Worm (Caenorhabditis elegans): ENCODE measurements around the gene nspb-12.

nspb-12 gene

ce11 chrIII:5553098-5553497 lies 15.5 kb downstream of the nspb-12 start (continued):
- TF ChIP-seq mdt-29 (GFP tag; IDR thresholded peaks at IDR 0.05): peak; percentile 80; the same call in 1 of the 2 replicates
- no peak for TF ChIP-seq T20F7.1 (GFP tag; optimal IDR thresholded peaks at IDR 0.05)
- TF ChIP-seq T26A8.4 (GFP tag; IDR thresholded peaks at IDR 0.05): no peak; the same call in 1 of the 2 replicates
- no peak for TF ChIP-seq madf-9 (GFP tag; conservative IDR thresholded peaks at IDR 0.05)
- TF ChIP-seq unc-39 (tag; optimal IDR thresholded peaks at IDR 0.05): no peak
- TF ChIP-seq F26F4.8 (GFP tag; conservative IDR thresholded peaks at IDR 0.05): no peak
- peak in 1 of 2 experiments; percentile 29 for TF ChIP-seq lsy-2 (tag; optimal IDR thresholded peaks at IDR 0.05)
- TF ChIP-seq D1046.2 (GFP tag; IDR thresholded peaks at IDR 0.05): no peak
- no peak for TF ChIP-seq vab-7 (GFP tag; IDR thresholded peaks at IDR 0.05)
- TF ChIP-seq ceh-20 (GFP tag; IDR thresholded peaks at IDR 0.05): peak; percentile 31; the same call in 1 of the 2 replicates
- TF ChIP-seq nhr-48 (tag; optimal IDR thresholded peaks at IDR 0.05): peak; percentile 27
- no peak for TF ChIP-seq lin-15B (tag; optimal IDR thresholded peaks at IDR 0.05)
- 0 out of 2 replicates have a peak, but pooled peaks have one; percentile 13 for TF ChIP-seq nhr-42 (GFP tag; IDR thresholded peaks at IDR 0.05)
- no peak for TF ChIP-seq egl-43 (GFP tag; IDR thresholded peaks at IDR 0.05)
- no peak for TF ChIP-seq arid-1 (GFP tag; conservative IDR thresholded peaks at IDR 0.05)
- TF ChIP-seq aha-1 (tag): no peak
- TF ChIP-seq daf-8 (GFP tag; IDR thresholded peaks at IDR 0.05): no peak
- no peak for TF ChIP-seq nhr-111 (GFP tag; optimal IDR thresholded peaks at IDR 0.05)
- TF ChIP-seq hmg-1.1 (GFP tag; IDR thresholded peaks at IDR 0.05): no peak
- peak in 1 of 2 experiments; percentile 5 for TF ChIP-seq mdl-1 (tag; optimal IDR thresholded peaks at IDR 0.05)
- no peak for TF ChIP-seq nhr-41 (GFP tag; IDR thresholded peaks at IDR 0.05)
- TF ChIP-seq egl-27 (tag; optimal IDR thresholded peaks at IDR 0.05): no peak
- no peak for TF ChIP-seq ZK546.5 (tag; optimal IDR thresholded peaks at IDR 0.05)
- peak; percentile 44 for TF ChIP-seq hlh-30 (tag; optimal IDR thresholded peaks at IDR 0.05; ENCODE audit: insufficient read depth)
- no peak for TF ChIP-seq nhr-76 (tag; optimal IDR thresholded peaks at IDR 0.05)
- TF ChIP-seq ces-1 (GFP tag; optimal IDR thresholded peaks at IDR 0.05): no peak
- TF ChIP-seq aly-2 (tag; optimal IDR thresholded peaks at IDR 0.05): no peak
- TF ChIP-seq dve-1 (tag; optimal IDR thresholded peaks at IDR 0.05; ENCODE audit: insufficient read depth): peak; percentile 93
- TF ChIP-seq skn-1 (tag; optimal IDR thresholded peaks at IDR 0.05): no peak
- peak; percentile 89 for TF ChIP-seq dmd-6 (GFP tag; IDR thresholded peaks at IDR 0.05)
- peak; percentile 71; the same call in 1 of the 2 replicates for TF ChIP-seq lin-1 (GFP tag; IDR thresholded peaks at IDR 0.05)
- TF ChIP-seq sdz-12 (GFP tag; optimal IDR thresholded peaks at IDR 0.05): no peak
- TF ChIP-seq php-3 (GFP tag; IDR thresholded peaks at IDR 0.05): peak; percentile 84
- no peak for TF ChIP-seq nhr-6 (tag; optimal IDR thresholded peaks at IDR 0.05)
- no peak for TF ChIP-seq ceh-82 (tag; optimal IDR thresholded peaks at IDR 0.05)
- no peak for TF ChIP-seq F37D6.2 (tag; optimal IDR thresholded peaks at IDR 0.05)
- no peak for TF ChIP-seq R02D3.7 (tag; optimal IDR thresholded peaks at IDR 0.05)
- no peak for TF ChIP-seq ama-1 (optimal IDR thresholded peaks at IDR 0.05)
- peak; percentile 77 for TF ChIP-seq hlh-11 (tag; optimal IDR thresholded peaks at IDR 0.05)
- no peak for TF ChIP-seq nhr-11 (tag; optimal IDR thresholded peaks at IDR 0.05)
- TF ChIP-seq F44E2.7 (GFP tag; IDR thresholded peaks at IDR 0.05): no peak
- TF ChIP-seq mxl-2 (GFP tag; conservative IDR thresholded peaks at IDR 0.05): no peak
- no peak for TF ChIP-seq mxl-3 (GFP tag; optimal IDR thresholded peaks at IDR 0.05)
- TF ChIP-seq pqm-1 (tag; optimal IDR thresholded peaks at IDR 0.05): no peak
- TF ChIP-seq snpc-1.2 (GFP tag; IDR thresholded peaks at IDR 0.05): no peak
- TF ChIP-seq hif-1 (tag; optimal IDR thresholded peaks at IDR 0.05): no peak
- no peak for TF ChIP-seq Y5F2A.4 (GFP tag; optimal IDR thresholded peaks at IDR 0.05)
- no peak for TF ChIP-seq fkh-10 (GFP tag; optimal IDR thresholded peaks at IDR 0.05)
- TF ChIP-seq ceh-62 (tag; optimal IDR thresholded peaks at IDR 0.05): no peak
- no peak for TF ChIP-seq ceh-28 (tag; optimal IDR thresholded peaks at IDR 0.05)
- TF ChIP-seq dpl-1 (GFP tag; optimal IDR thresholded peaks at IDR 0.05): no peak
- no peak for TF ChIP-seq daf-12 (tag; optimal IDR thresholded peaks at IDR 0.05)
- TF ChIP-seq jun-1 (tag; optimal IDR thresholded peaks at IDR 0.05): no peak
